Worm (Caenorhabditis elegans) whole organism, midembryonic: ENCODE results near the gene tag-131.

ENCODE experiments used
- T22C8.4 ChIP-seq: fragments of 200-800 bp; sonication (Bioruptor generic); IDR thresholded peaks from 2 replicates; pipeline ENCODE4 v1.3.6; 2022; ENCODE audit warnings: missing genetic modification characterization, missing compliant biosample characterization
- cog-1 ChIP-seq: sonication (generic microtip); optimal IDR thresholded peaks from 2 replicates; lab custom pipeline; 2016; ENCODE audit warnings: missing genetic modification characterization, missing compliant biosample characterization
- flt-1 ChIP-seq: fragments of 200-800 bp; sonication (Bioruptor generic); IDR thresholded peaks from 2 replicates; pipeline ENCODE4 v1.3.6; 2022; ENCODE audit warnings: missing genetic modification characterization, missing compliant biosample characterization
- klf-2 ChIP-seq: fragments of 200-800 bp; sonication (Bioruptor generic); conservative IDR thresholded peaks from 2 replicates; pipeline ENCODE4 v1.3.6; 2022; ENCODE audit warnings: missing genetic modification reagents, missing genetic modification characterization, missing compliant biosample characterization
- med-1 ChIP-seq: sonication (generic microtip); optimal IDR thresholded peaks from 2 replicates; lab custom pipeline; 2017; ENCODE audit warnings: missing genetic modification characterization, mild to moderate bottlenecking, missing compliant biosample characterization, antibody characterized with exemption, missing genetic modification reagents; ENCODE audit not compliant: insufficient read depth
- ref-1 ChIP-seq: fragments of 200-800 bp; sonication (Bioruptor generic); conservative IDR thresholded peaks from 2 replicates; pipeline ENCODE4 v1.3.6; 2022; ENCODE audit warnings: missing genetic modification reagents, missing genetic modification characterization, missing compliant biosample characterization
- tab-1 ChIP-seq: fragments of 200-800 bp; sonication (Bioruptor generic); IDR thresholded peaks from 2 replicates; pipeline ENCODE4 v1.3.6; 2022; ENCODE audit warnings: missing genetic modification characterization, missing compliant biosample characterization
- ztf-23 ChIP-seq: fragments of 200-800 bp; sonication (Bioruptor generic); IDR thresholded peaks from 2 replicates; pipeline ENCODE4 v1.3.6; 2022; ENCODE audit warnings: missing genetic modification reagents, missing genetic modification characterization, missing compliant biosample characterization
- ztf-29 ChIP-seq: fragments of 200-800 bp; sonication (Bioruptor generic); IDR thresholded peaks from 2 replicates; pipeline ENCODE4 v1.3.6; 2022; ENCODE audit warnings: missing genetic modification reagents, missing genetic modification characterization, missing compliant biosample characterization

tag-131 gene

ce11 chrIII:4302293-4302692, 15.2 kb upstream of the tag-131 start, which contains the start of gene R10E4.9:
R10E4.9 (minus strand) TSS chrIII:4302393.
- no peak for TF ChIP-seq tab-1 (GFP tag; lab: Robert Waterston, UW)
- TF ChIP-seq med-1 (GFP tag; lab: Kevin White, UChicago), result no peak

ce11 chrIII:4302780-4303179, 14.7 kb upstream of the tag-131 start:
- TF ChIP-seq flt-1 (GFP tag; lab: Robert Waterston, UW) (no peak), cog-1 (no peak), T22C8.4 (GFP tag; lab: Robert Waterston, UW) (no peak), med-1 (GFP tag; lab: Kevin White, UChicago) (no peak), ref-1 (GFP tag; lab: Robert Waterston, UW) (no peak), ztf-23 (GFP tag; lab: Robert Waterston, UW) (no peak), tab-1 (GFP tag; lab: Robert Waterston, UW) (no peak), klf-2 (no peak), ztf-29 (GFP tag; lab: Robert Waterston, UW) (no peak)

DNA sequence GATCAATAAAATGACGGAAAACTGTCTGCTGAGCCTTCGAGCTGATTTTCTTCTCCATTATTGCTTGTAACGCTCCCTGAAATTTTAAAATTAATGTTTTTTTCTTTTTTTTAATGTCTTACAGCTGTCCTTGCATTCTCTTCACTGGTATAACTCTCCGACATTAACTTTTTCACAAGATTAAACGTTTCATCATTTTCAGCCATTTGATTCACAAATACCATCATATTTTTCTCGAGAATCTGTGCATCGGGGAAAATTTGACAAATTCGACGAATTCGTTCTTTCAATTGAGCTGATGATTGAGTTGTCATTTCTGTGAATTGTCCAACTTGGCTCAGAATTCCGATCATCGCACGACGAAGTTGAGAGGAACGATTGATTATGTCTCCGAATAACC, 8.2 kb upstream of the tag-131 start:
- TF ChIP-seq med-1 (GFP tag; lab: Kevin White, UChicago) (no peak), tab-1 (GFP tag; lab: Robert Waterston, UW) (no peak), ztf-29 (GFP tag; lab: Robert Waterston, UW) (no peak), T22C8.4 (GFP tag; lab: Robert Waterston, UW) (no peak), cog-1 (no peak), klf-2 (no peak), ref-1 (GFP tag; lab: Robert Waterston, UW) (no peak), flt-1 (GFP tag; lab: Robert Waterston, UW) (no peak), ztf-23 (GFP tag; lab: Robert Waterston, UW) (no peak)

DNA sequence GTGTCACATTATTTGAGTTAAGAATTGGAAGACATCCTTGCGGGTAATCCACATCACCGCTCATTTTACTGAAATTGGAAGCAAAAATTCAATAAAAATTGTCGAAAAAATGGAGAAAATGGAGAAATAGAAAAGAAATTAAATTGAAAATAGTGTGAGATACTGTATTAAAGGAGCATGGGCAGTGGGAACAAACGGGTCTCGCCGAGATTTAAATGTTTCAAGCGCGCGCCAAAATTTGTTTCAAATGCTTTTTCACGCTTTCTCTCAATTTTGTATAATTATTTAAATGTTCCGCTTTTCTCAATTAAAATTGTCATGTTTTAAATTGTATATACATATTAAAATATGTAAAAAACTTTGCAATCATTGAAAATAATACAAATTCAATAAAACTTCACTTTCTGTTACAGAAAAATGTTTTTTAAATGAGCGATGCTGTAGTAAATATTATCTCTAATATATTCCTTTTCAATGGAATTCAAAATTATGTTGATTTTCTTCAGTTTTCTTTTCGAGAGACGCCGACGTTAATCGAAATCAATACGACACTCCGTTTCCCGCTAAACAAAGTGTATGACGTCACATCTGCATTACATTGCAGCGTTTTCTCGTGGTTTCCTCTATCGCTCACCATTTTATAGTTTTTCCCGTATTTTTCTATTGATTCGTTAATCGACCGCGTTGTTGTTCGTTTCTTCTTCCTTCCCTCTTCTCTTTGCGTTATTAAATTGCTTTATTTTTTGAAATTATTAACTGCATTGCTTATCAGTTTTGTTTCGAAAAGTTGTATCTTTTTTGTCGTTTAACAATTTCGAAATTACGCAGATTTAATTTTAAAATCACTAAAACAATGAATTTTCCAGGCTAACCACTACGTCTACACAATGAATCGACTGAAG, 4.2 kb upstream of the tag-131 start, which contains the start of the genes evl-14 and dcn-1:
Gene evl-14, minus strand, starts transcription at position 68 of the 902 bp plus-strand sequence.
Gene dcn-1, plus strand, starts transcription at position 852 of the 902 bp plus-strand sequence.
- TF ChIP-seq cog-1, result peak; percentile 41
- peak; percentile 49; the same call in 1 of the 2 replicates for TF ChIP-seq flt-1 (GFP tag; lab: Robert Waterston, UW)
- no peak for TF ChIP-seq ztf-23 (GFP tag; lab: Robert Waterston, UW)

ce11 chrIII:4314502-4314901, 3.0 kb upstream of the tag-131 start:
- no peak for TF ChIP-seq T22C8.4 (GFP tag; lab: Robert Waterston, UW)
- TF ChIP-seq tab-1 (GFP tag; lab: Robert Waterston, UW), result no peak
- no peak for TF ChIP-seq med-1 (GFP tag; lab: Kevin White, UChicago)
- no peak for TF ChIP-seq cog-1
- TF ChIP-seq ztf-29 (GFP tag; lab: Robert Waterston, UW), result no peak
- TF ChIP-seq ref-1 (GFP tag; lab: Robert Waterston, UW), result no peak
- TF ChIP-seq flt-1 (GFP tag; lab: Robert Waterston, UW), result no peak
- TF ChIP-seq klf-2, result no peak
- no peak for TF ChIP-seq ztf-23 (GFP tag; lab: Robert Waterston, UW)

- TF ChIP-seq T22C8.4 (GFP tag; lab: Robert Waterston, UW) (no peak), flt-1 (GFP tag; lab: Robert Waterston, UW) (no peak), ref-1 (GFP tag; lab: Robert Waterston, UW) (no peak), ztf-23 (GFP tag; lab: Robert Waterston, UW) (no peak), klf-2 (no peak), ztf-29 (GFP tag; lab: Robert Waterston, UW) (no peak), med-1 (GFP tag; lab: Kevin White, UChicago) (no peak)
Measured at ce11 chrIII:4320113-4320512, 2.6 kb downstream of the tag-131 start, which contains the start of gene H38K22.6. H38K22.6 (plus strand) TSS chrIII:4320413.

ce11 chrIII:4321399-4321798, 3.9 kb downstream of the tag-131 start, which contains the start of gene H38K22.7:
H38K22.7 (plus strand) TSS chrIII:4321699.
- TF ChIP-seq tab-1 (GFP tag; lab: Robert Waterston, UW) (no peak), cog-1 (no peak), T22C8.4 (GFP tag; lab: Robert Waterston, UW) (no peak), ztf-23 (GFP tag; lab: Robert Waterston, UW) (no peak), ztf-29 (GFP tag; lab: Robert Waterston, UW) (no peak), med-1 (GFP tag; lab: Kevin White, UChicago) (no peak), klf-2 (no peak), ref-1 (GFP tag; lab: Robert Waterston, UW) (no peak), flt-1 (GFP tag; lab: Robert Waterston, UW) (no peak)

- no peak for TF ChIP-seq T22C8.4 (GFP tag; lab: Robert Waterston, UW)
- TF ChIP-seq flt-1 (GFP tag; lab: Robert Waterston, UW), result no peak
- TF ChIP-seq ztf-23 (GFP tag; lab: Robert Waterston, UW), result no peak
- no peak for TF ChIP-seq klf-2
- no peak for TF ChIP-seq cog-1
- no peak for TF ChIP-seq ref-1 (GFP tag; lab: Robert Waterston, UW)
- no peak for TF ChIP-seq med-1 (GFP tag; lab: Kevin White, UChicago)
- no peak for TF ChIP-seq tab-1 (GFP tag; lab: Robert Waterston, UW)
Measured at ce11 chrIII:4323120-4323519, 5.6 kb downstream of the tag-131 start.

- TF ChIP-seq ztf-23 (GFP tag; lab: Robert Waterston, UW) (no peak), tab-1 (GFP tag; lab: Robert Waterston, UW) (no peak), T22C8.4 (GFP tag; lab: Robert Waterston, UW) (no peak), ztf-29 (GFP tag; lab: Robert Waterston, UW) (no peak), ref-1 (GFP tag; lab: Robert Waterston, UW) (no peak), klf-2 (no peak), cog-1 (no peak)
Measured at ce11 chrIII:4323859-4324258, 6.4 kb downstream of the tag-131 start, which contains the start of gene H38K22.9. H38K22.9 (plus strand) TSS chrIII:4324159.
